Fruit fly (Drosophila melanogaster): Measurements from ENCODE around the gene CG14102.

dm6 chr3L:19848080-19848479 lies 47.0 kb upstream of the CG14102 start:
- TF ChIP-seq Abd-B (GFP tag; optimal IDR thresholded peaks at IDR 0.05) = no peak
- no peak for TF ChIP-seq br (GFP tag; optimal IDR thresholded peaks at IDR 0.05)
- TF ChIP-seq psq (GFP tag; optimal IDR thresholded peaks at IDR 0.05) = no peak
- TF ChIP-seq rgr (GFP tag; optimal IDR thresholded peaks at IDR 0.05) = no peak
- TF ChIP-seq pan (optimal IDR thresholded peaks at IDR 0.05) = no peak
